Fruit fly (Drosophila melanogaster): ENCODE measurements around the gene Fer1.

The Fer1 gene

DNA sequence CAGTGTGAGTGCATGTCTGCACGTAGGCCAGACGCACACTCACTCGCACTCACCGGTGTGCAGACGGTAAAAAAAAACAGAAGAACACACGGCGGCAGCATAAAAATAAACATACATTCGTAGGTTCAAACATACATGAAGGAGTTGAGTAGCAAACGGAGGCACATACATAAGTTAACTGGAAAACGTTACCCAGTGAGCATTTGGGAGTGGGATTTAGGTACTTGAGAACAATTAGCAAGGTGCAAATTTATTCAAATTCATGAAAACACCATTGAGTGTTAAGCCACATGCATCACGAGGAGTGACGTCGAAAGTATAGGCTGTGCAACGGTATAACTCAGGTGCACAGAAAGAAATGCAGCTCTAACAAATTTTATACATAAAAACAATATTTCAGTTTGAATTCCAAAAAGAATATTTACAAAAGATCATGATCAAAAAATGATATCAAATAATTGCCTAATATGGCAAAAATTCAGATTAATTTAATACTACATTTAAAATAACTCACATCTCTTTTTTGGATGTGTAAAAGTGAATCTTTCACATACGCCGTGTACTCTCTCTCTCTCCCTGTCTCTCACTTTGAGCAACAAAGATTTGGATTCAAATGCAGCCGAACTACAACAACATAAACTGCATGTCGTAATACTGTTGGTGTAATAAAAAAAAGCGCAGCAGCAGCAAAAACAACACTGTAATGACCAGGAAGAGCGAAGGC is 27.3 kb upstream of the Fer1 start:
- peak; percentile 5 for TF ChIP-seq noc (tag; optimal IDR thresholded peaks at IDR 0.05)

DNA sequence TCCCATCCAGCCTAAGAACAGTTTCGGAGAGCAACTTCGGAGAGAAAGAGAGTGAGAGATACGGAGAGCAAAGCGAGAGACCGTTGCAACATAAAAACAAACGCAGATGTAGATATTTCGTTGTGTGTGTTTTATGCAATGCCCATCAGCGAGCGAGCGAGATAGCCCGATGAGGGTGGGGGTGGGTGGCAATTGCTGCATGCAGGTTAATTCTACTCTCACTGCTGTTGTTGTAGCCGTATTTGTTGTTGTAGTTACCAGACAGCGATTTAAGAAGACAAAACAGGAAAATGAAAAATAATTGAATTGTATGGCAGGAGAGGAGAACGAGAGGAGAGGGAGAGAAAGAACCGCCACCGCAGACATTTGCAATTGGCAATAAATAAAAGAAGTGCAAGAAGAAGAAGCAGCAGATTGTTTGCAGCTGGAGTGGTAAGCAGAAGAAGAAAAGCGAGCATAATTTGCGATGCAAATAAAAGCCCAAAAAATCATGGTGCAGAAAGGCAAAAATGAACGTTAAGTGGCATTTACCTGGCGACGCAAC is 26.2 kb upstream of the Fer1 start:
- TF ChIP-seq noc (tag; optimal IDR thresholded peaks at IDR 0.05): no peak

DNA sequence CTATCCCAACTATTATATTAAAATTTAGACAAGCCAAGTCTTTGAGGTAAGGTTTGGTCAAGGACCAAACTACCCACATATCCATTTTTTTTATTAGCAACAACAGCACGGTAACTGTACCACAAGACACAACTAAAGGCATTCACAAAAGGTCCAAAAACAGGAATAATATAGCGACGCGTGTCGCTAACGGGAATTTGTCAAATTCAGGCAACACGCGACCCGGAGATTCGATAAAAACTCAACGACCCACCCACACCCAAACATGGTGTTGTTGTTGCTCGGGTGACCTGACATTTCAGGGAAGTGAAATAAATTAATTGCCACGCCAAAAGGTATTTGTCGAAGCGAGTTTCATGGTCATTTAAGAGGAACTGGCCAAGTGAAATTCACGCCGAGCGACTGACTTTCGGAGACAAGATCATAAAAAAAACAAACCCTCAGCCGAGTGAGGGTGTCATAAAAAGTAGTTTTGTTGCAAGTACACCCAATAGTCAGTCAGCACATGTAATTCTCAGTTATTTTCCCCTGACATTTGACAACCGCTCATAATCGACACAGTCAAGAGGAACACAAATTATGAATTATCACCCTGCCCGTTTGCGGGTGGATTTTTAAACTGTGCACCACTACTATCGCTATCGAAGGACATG is 24.7 kb upstream of the Fer1 start:
- no peak for TF ChIP-seq noc (tag; optimal IDR thresholded peaks at IDR 0.05)

DNA sequence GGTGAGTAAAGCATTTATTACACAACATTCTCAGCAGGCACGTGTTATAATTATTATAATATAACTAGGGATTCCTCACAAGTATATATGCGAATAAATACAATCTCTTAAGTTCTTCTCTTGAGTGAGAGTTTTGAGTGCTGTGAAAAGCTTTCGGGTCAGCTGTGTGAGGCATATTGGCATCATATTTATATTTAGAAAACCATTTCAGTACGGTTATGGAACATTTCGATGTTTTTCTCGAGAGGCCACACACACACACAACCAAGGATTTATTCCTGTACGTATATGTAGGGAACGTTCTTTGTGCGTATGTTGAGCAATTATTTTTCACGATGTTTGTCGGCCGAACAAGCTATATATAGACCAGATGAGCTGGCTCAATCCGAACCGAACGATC is 23.0 kb upstream of the Fer1 start:
- no peak for TF ChIP-seq noc (tag; optimal IDR thresholded peaks at IDR 0.05)

DNA sequence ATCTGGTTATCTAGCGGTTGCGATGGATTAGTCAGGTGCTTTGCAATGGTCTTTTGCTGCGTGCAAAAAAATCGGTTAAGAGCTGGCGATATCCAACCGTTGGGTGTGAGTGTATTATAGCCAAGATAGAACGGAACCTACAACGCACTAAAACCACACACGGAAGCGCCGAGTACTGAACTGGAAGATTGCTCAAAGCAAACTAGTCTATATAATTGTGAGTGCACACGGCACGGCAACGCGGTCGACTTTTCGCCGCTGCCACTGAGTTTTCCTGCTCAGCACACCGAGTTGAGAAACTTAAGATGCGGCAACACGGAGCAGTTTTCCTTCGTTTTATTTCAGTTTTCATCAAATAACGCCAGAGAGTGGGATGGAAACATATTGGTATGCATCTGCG is 19.5 kb upstream of the Fer1 start:
- no peak for TF ChIP-seq noc (tag; optimal IDR thresholded peaks at IDR 0.05)

DNA sequence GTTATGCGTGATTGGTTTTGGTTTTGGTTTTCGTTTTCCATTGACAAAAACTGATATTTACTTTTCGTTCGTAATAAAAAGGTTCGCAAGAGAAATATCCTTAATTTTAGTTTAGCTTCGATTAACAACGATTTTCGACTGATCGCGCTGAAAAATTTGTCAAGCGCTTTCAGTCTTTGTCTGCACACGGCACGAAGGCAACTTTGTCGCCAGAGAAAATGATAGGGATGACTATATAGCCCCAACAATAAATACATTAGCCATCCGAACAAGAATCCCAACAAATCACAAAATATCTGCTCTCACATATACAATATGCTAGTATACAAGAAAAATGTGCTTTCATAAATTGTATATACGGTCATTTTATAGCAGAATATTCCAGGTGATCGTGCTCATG is 18.4 kb upstream of the Fer1 start, which contains the start of gene Mlp84B:
Mlp84B (minus strand) TSS at position 143 of the 400 bp plus-strand sequence.
- no peak for TF ChIP-seq noc (tag; optimal IDR thresholded peaks at IDR 0.05)

DNA sequence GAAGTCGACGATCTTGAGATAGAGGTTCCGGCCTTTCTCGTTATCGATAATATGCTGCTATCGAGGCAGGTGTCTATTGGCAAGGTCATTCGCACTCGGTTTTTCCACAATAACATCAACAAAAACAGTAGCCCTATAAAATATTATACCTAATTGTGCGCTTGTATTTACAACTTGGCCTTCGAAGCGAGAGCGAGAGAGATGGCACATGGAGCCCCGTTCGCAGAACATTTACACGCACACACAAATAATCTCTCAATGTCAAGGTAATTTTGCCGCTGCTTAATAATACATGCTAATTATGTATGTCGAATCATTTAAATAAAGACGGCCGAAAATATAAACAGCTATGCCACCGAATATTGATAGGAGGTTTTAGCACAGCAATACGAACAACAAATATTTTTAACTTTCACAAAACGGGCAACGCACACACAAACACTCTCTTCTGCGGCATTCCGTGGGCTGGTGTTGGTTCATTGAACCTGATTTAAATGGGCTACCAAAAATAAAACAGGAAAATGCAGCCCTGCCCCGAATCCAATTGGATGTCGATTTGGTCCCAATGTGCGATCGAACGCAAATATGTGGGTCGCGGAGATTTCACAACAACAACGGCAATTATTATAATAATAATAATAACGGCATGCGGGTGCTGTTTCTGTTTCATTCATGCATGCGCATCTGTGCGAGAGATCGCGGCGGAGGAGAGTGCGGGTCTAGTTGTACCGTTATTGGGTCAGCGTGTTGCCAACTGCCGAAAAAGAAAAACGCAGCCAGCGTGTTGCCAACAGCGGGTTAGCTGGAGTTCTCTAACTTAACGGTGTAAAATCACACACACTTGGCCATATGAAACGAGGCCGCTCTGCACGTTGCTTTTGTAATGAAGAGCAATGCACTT is 13.6 kb upstream of the Fer1 start:
- TF ChIP-seq noc (tag; optimal IDR thresholded peaks at IDR 0.05): no peak

DNA sequence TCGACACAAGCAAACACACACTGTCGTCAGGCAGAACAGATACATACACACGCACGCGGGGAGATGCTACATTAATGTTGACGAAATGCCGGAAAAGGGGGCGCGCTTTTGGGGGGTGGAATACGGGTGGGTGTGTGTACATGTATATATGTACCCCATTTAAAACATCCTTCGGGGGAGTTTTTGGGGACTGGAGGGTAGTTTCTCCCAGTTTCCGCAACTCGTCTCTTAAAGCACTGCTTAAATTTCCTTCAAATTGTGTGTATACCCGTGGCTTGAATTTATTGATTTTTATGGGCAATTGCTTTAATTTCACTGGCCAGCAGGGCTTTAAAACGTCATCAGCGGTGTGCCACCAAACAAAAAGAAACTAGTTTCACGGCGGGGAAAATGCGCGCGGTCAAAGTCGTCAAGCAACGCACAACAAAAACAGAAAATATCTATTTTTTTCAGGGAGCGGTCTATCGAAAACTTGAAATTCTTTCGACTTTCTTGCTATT is 12.9 kb upstream of the Fer1 start:
- TF ChIP-seq noc (tag; optimal IDR thresholded peaks at IDR 0.05): no peak

DNA sequence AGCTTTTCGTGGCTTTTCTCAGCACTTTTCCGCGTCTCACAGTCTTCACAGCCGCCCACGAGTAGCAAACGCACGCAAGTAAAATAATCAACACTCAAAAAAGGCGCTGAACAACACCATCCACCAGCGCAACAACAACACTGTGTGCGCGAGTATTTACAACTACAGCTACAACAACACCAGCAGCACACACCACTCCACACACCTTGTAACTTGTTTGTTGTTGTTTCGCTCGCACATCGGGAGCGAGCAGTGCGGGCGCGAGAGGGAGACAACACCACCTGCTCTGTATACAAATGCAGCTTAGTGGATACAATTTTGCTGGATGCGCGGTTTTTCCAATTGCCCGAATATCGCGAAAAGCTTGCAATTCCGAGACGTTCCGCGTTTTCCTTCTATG is 12.3 kb upstream of the Fer1 start:
- TF ChIP-seq noc (tag; optimal IDR thresholded peaks at IDR 0.05): no peak

DNA sequence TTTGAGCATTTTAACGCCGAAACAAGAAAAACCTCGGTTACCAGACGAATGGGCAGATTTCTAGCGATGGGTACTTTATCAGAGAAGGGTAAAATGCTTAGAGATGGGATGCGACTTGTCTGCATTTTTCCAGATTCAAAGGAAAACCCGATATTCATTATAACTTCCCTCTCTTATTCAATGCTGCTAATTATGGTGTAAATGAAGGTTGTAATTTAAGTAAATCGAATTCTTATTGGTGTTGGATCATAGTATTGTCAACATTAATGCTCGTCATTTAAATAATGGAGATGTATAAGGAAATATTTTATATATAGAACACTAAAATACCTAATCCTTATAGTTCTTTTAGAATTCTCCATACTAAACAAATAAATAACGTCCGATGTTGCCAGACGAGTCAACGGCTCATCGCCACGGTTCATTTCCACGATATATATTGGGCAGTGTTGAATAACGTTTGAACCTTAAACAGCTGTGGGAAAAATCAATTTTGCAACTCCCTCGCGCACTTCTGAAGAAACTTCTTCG is 11.8 kb upstream of the Fer1 start, which contains the start of the genes Alh and CG10098:
Alh (minus strand) TSS at position 77 of the 531 bp plus-strand sequence.
CG10098 (plus strand) TSS at position 440 of the 531 bp plus-strand sequence.
- peak; percentile 75 for TF ChIP-seq noc (tag; optimal IDR thresholded peaks at IDR 0.05)

DNA sequence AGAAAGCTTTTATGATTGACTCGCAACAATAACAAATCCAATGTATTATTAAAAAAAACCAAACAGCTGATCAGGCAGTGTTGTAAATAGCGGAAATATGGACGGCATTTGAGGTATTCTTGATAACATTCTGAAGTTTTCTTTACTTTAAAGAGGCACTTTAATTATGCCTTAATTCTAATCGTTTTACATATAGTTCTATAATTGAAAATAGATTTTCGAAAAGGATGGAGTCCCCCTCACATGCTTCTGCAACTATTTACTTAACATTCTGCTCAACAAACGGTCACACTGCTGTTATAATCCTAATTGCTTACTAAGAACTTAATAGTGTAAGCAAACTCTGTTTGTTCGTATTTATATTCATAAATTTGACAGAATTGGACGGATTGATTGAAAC is 8.0 kb upstream of the Fer1 start, which contains the start of gene CG10068:
CG10068 (minus strand) TSS at position 62 of the 400 bp plus-strand sequence.
- peak; percentile 84 for TF ChIP-seq noc (tag; optimal IDR thresholded peaks at IDR 0.05)

DNA sequence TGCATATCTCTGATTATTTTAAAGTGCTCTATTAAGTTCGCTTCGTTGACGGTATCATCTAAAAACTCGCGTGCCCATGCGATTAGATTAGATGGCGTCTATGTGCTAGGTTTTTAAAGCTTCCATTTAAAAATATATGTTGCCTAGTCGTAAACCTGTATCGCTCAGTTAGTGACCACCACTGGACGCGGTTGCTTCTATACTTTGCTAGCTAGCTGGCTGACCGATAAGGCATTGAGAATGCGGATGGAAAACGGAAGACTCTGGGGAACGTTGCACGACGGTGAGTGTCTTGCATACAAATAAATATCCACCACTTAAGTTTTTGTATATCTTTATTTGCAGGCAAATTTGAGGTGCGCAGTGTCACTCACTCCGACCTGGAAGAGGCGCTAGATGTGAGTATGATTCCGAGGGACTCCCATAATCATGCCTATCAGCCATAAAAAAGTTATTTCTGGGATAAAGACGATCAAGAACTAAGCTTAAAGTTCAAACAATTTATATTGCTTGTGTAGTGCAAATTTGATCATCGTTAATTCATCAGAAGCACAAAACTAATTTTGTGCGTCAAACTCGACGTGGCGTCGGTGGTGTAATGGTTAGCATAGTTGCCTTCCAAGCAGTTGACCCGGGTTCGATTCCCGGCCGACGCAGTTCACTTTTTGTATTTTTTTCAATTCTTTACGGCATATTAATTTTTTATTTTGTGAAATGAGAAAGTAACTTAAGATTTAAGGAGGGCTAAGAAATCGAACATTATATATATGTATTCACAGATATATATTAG is 6.5 kb upstream of the Fer1 start, which contains the start of gene CG31248:
CG31248 (plus strand) TSS at position 41 of the 790 bp plus-strand sequence.
- TF ChIP-seq noc (tag; optimal IDR thresholded peaks at IDR 0.05): peak; percentile 80

DNA sequence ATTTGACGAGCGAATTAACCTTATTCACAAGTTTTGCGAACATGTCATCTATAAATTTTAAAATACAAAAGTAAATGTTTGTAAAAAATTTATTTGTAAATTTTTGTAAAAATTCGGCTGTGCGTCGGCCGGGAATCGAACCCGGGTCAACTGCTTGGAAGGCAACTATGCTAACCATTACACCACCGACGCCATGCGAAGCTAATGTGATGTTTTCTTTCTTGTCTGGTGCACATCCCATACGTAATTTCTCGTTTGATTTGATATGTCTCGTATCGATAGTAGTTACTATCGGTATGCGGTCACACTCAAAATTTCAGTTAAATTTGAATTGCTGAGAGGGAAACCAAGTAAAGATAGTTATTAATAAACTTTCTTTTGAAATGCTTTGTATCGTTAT is 5.2 kb upstream of the Fer1 start:
- TF ChIP-seq noc (tag; optimal IDR thresholded peaks at IDR 0.05): no peak

DNA sequence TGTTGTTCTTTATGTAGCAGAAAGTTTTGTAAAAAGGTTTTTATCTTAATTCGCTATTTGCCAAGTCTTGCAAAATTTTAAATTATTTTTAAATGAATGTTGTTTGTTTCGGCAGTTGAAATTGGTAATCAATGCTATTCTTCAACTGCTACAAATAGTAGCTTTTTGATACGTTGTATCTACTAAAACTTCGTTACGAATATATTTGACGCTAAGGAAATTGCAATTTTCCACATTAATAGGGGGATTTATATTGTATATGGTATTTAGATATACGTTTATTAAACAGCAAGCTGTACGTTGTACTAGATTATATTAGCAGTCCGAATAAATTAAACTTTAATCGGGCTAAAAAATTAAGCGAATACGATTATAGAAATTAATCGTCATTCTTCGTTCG is 4.7 kb upstream of the Fer1 start, which contains the start of gene CG31493:
CG31493 (plus strand) TSS at position 301 of the 400 bp plus-strand sequence.
- no peak for TF ChIP-seq noc (tag; optimal IDR thresholded peaks at IDR 0.05)

All from whole organism, larva.